Worm (Caenorhabditis elegans) whole organism, L1 larva: ENCODE data around the gene F59D12.5.

Experiments used
- C16A3.4 ChIP-seq: fragments of 150-350 bp; optimal IDR thresholded peaks from 2 replicates; lab custom pipeline; 2014; ENCODE audit warnings: missing biosample characterization, missing genetic modification characterization
- F16B12.6 ChIP-seq: fragments of 150-350 bp; optimal IDR thresholded peaks from 2 replicates; lab custom pipeline; 2014; ENCODE audit warnings: missing biosample characterization, missing genetic modification characterization
- aha-1 ChIP-seq: fragments of 150-350 bp; optimal IDR thresholded peaks from 2 replicates; lab custom pipeline; 2014; ENCODE audit warnings: missing biosample characterization, missing genetic modification characterization
- aly-2 ChIP-seq: fragments of 150-350 bp; optimal IDR thresholded peaks from 2 replicates; lab custom pipeline; 2014; ENCODE audit warnings: missing biosample characterization, missing genetic modification characterization
- ama-1 ChIP-seq: fragments of 150-350 bp; optimal IDR thresholded peaks from 2 replicates; lab custom pipeline; 2014
- ceh-63 ChIP-seq: fragments of 200-800 bp; sonication (Bioruptor generic); optimal IDR thresholded peaks from 2 replicates; lab custom pipeline; 2018; ENCODE audit warnings: mild to moderate bottlenecking, missing genetic modification characterization, missing compliant biosample characterization
- ceh-8 ChIP-seq: fragments of 200-800 bp; sonication (Bioruptor generic); optimal IDR thresholded peaks from 2 replicates; lab custom pipeline; 2018; ENCODE audit warnings: mild to moderate bottlenecking, missing genetic modification characterization, moderate library complexity, missing compliant biosample characterization
- ceh-90 ChIP-seq: sonication (generic microtip); optimal IDR thresholded peaks from 2 replicates; lab custom pipeline; 2016; ENCODE audit warnings: missing genetic modification characterization, missing compliant biosample characterization
- ces-1 ChIP-seq: fragments of 150-350 bp; optimal IDR thresholded peaks from 2 replicates; lab custom pipeline; 2014; ENCODE audit warnings: missing biosample characterization, missing genetic modification reagents, missing genetic modification characterization
- dsc-1 ChIP-seq: sonication (generic microtip); optimal IDR thresholded peaks from 2 replicates; lab custom pipeline; 2016; ENCODE audit warnings: mild to moderate bottlenecking, missing genetic modification characterization, missing compliant biosample characterization
- efl-1 ChIP-seq, 4 experiments: fragments of 150-350 bp; optimal IDR thresholded peaks in 3 of 4; peaks in 1 of 4; 1 replicate in 1 of 4; 2 replicates in 3 of 4; lab custom pipeline; 2014; ENCODE audit warnings: missing biosample characterization in 2 of 4, missing genetic modification characterization in 2 of 4, missing genetic modification reagents in 2 of 4
- egl-13 ChIP-seq: sonication (generic microtip); optimal IDR thresholded peaks from 2 replicates; lab custom pipeline; 2016; ENCODE audit warnings: missing genotype, missing genetic modification reagents, missing genetic modification characterization, missing compliant biosample characterization
- egl-27 ChIP-seq, 2 experiments: fragments of 150-350 bp in 1 of 2; sonication (generic microtip); optimal IDR thresholded peaks; 3 replicates each; lab custom pipeline; 2017 to 2018; ENCODE audit warnings: missing biosample characterization in 2 of 2, missing genetic modification characterization in 2 of 2, missing genetic modification reagents in 2 of 2
- ets-5 ChIP-seq: fragments of 200-800 bp; sonication (Bioruptor generic); IDR thresholded peaks from 2 replicates; pipeline ENCODE4 v1.3.6; 2022; ENCODE audit warnings: missing genetic modification characterization, missing compliant biosample characterization
- fkh-10 ChIP-seq: sonication (generic microtip); optimal IDR thresholded peaks from 2 replicates; lab custom pipeline; 2017; ENCODE audit warnings: missing biosample characterization, missing genetic modification reagents, missing genetic modification characterization
- fkh-8 ChIP-seq: sonication (generic microtip); optimal IDR thresholded peaks from 2 replicates; lab custom pipeline; 2016; ENCODE audit warnings: mild to moderate bottlenecking, missing genetic modification characterization, missing compliant biosample characterization
- fos-1 ChIP-seq: fragments of 150-350 bp; optimal IDR thresholded peaks from 2 replicates; lab custom pipeline; 2014; ENCODE audit warnings: missing biosample characterization, missing genetic modification characterization
- hlh-17 ChIP-seq: fragments of 200-800 bp; sonication (Bioruptor generic); optimal IDR thresholded peaks from 2 replicates; lab custom pipeline; 2018; ENCODE audit warnings: missing genetic modification characterization, mild to moderate bottlenecking, missing compliant biosample characterization, moderate library complexity, borderline replicate concordance
- hpl-2 ChIP-seq: fragments of 150-350 bp; optimal IDR thresholded peaks from 2 replicates; lab custom pipeline; 2014; ENCODE audit warnings: missing biosample characterization, missing genetic modification reagents, missing genetic modification characterization
- irx-1 ChIP-seq: sonication (generic microtip); optimal IDR thresholded peaks from 2 replicates; lab custom pipeline; 2016; ENCODE audit warnings: missing genetic modification characterization, missing compliant biosample characterization
- jun-1 ChIP-seq: fragments of 150-350 bp; optimal IDR thresholded peaks from 2 replicates; lab custom pipeline; 2014; ENCODE audit warnings: missing biosample characterization, missing genetic modification reagents, missing genetic modification characterization
- lin-14 ChIP-seq: fragments of 200-800 bp; sonication (Bioruptor generic); optimal IDR thresholded peaks from 2 replicates; lab custom pipeline; 2018; ENCODE audit warnings: mild to moderate bottlenecking, missing genetic modification characterization, moderate library complexity, missing compliant biosample characterization
- lsy-2 ChIP-seq, 2 experiments: fragments of 150-350 bp; optimal IDR thresholded peaks; 2 replicates each; lab custom pipeline; 2014; ENCODE audit warnings: missing biosample characterization in 2 of 2, missing genetic modification characterization in 2 of 2
- mab-9 ChIP-seq: fragments of 200-800 bp; sonication (Bioruptor generic); IDR thresholded peaks from 2 replicates; pipeline ENCODE4 v1.3.6; 2022; ENCODE audit warnings: missing genetic modification reagents, missing genetic modification characterization, missing compliant biosample characterization
- mdl-1 ChIP-seq, 2 experiments: fragments of 150-350 bp; optimal IDR thresholded peaks; 2 replicates each; lab custom pipeline; 2014 to 2017; ENCODE audit warnings: missing biosample characterization in 2 of 2, missing genetic modification characterization in 2 of 2, inconsistent platforms in 1 of 2
- nhr-11 ChIP-seq: fragments of 150-350 bp; optimal IDR thresholded peaks from 2 replicates; lab custom pipeline; 2014; ENCODE audit warnings: missing biosample characterization, missing genetic modification characterization
- nhr-237 ChIP-seq: fragments of 150-350 bp; optimal IDR thresholded peaks from 2 replicates; lab custom pipeline; 2014; ENCODE audit warnings: missing biosample characterization, missing genetic modification characterization
- nhr-47 ChIP-seq: sonication (generic microtip); optimal IDR thresholded peaks from 2 replicates; lab custom pipeline; 2016; ENCODE audit warnings: mild to moderate bottlenecking, missing genetic modification characterization, moderate library complexity, missing compliant biosample characterization
- nhr-77 ChIP-seq: fragments of 150-350 bp; optimal IDR thresholded peaks from 2 replicates; lab custom pipeline; 2014; ENCODE audit warnings: missing biosample characterization, missing genetic modification characterization
- nhr-85 ChIP-seq: sonication (generic microtip); peaks from one replicate; lab custom pipeline; 2016; ENCODE audit warnings: missing genetic modification characterization, inconsistent platforms, missing compliant biosample characterization
- nhr-90 ChIP-seq: sonication (generic microtip); optimal IDR thresholded peaks from 2 replicates; lab custom pipeline; 2016; ENCODE audit warnings: mild to moderate bottlenecking, missing genetic modification characterization, missing compliant biosample characterization; ENCODE audit not compliant: poor library complexity
- pag-3 ChIP-seq: sonication (generic microtip); optimal IDR thresholded peaks from 2 replicates; lab custom pipeline; 2017; ENCODE audit warnings: missing genetic modification characterization, mild to moderate bottlenecking, missing compliant biosample characterization, antibody characterized with exemption, borderline replicate concordance; ENCODE audit not compliant: insufficient read depth
- rnt-1 ChIP-seq: sonication (generic microtip); optimal IDR thresholded peaks from 2 replicates; lab custom pipeline; 2016; ENCODE audit warnings: mild to moderate bottlenecking, missing genetic modification characterization, moderate library complexity, missing compliant biosample characterization
- skn-1 ChIP-seq: fragments of 150-350 bp; optimal IDR thresholded peaks from 2 replicates; lab custom pipeline; 2014; ENCODE audit warnings: missing biosample characterization, missing genetic modification characterization
- snpc-4 ChIP-seq: fragments of 150-350 bp; optimal IDR thresholded peaks from 2 replicates; lab custom pipeline; 2014; ENCODE audit warnings: missing biosample characterization, missing genetic modification characterization
- sup-37 ChIP-seq: fragments of 200-800 bp; sonication (Bioruptor generic); optimal IDR thresholded peaks from 2 replicates; lab custom pipeline; 2018; ENCODE audit warnings: mild to moderate bottlenecking, missing genetic modification characterization, missing compliant biosample characterization
- unc-62 ChIP-seq: fragments of 150-350 bp; optimal IDR thresholded peaks from 2 replicates; lab custom pipeline; 2014; ENCODE audit warnings: missing biosample characterization, missing genetic modification reagents, missing genetic modification characterization
- unc-86 ChIP-seq: sonication (generic microtip); optimal IDR thresholded peaks from 2 replicates; lab custom pipeline; 2016; ENCODE audit warnings: missing genetic modification characterization, missing compliant biosample characterization
- xbp-1 ChIP-seq: sonication (generic microtip); optimal IDR thresholded peaks from 2 replicates; lab custom pipeline; 2016; ENCODE audit warnings: missing genetic modification characterization, missing compliant biosample characterization
- zag-1 ChIP-seq: fragments of 150-350 bp; optimal IDR thresholded peaks from 2 replicates; lab custom pipeline; 2014; ENCODE audit warnings: missing biosample characterization, missing genetic modification characterization

Gene F59D12.5

DNA sequence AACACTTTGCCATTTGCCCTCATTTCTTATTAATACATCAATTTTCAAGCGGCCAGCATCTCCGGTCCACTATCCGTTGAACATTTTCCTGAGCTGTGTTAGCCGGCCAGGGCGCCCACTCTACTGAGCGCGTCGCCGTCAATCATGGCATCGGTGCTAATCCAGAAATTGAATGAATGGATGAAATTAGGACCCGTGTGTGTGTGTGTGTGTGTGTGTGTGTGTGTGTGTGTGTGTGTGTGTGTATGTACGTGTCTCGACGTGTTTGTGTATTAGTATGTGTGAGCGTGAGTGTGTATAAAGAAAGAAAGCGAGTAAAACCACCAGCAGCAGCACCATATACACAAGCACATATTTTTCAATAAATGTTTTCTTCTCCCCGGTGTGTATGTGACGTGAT is 6.0 kb upstream of the F59D12.5 start (continued):
- TF ChIP-seq mdl-1 (tag; optimal IDR thresholded peaks at IDR 0.05; lab: Kevin White, UChicago): no peak
- no peak for TF ChIP-seq zag-1
- no peak for TF ChIP-seq unc-62 (GFP tag; lab: Kevin White, UChicago)
- no peak for TF ChIP-seq jun-1
- no peak for TF ChIP-seq efl-1 (optimal IDR thresholded peaks at IDR 0.05; lab: Kevin White, UChicago)
- TF ChIP-seq efl-1 (GFP tag; optimal IDR thresholded peaks at IDR 0.05 in 1 of 2; lab: Kevin White, UChicago): no peak
- no peak for TF ChIP-seq nhr-47 (tag; lab: Kevin White, UChicago)
- TF ChIP-seq aly-2 (tag; lab: Kevin White, UChicago): no peak
- TF ChIP-seq nhr-85 (tag; lab: Kevin White, UChicago): peak; percentile 43
- no peak for TF ChIP-seq nhr-90
- no peak for TF ChIP-seq ces-1 (GFP tag; lab: Kevin White, UChicago)
- no peak for TF ChIP-seq sup-37 (GFP tag; lab: Kevin White, UChicago)
- no peak for TF ChIP-seq C16A3.4 (tag; lab: Kevin White, UChicago)
- TF ChIP-seq nhr-77 (tag; lab: Kevin White, UChicago): no peak
- peak in 1 of 2 experiments; percentile 3 for TF ChIP-seq lsy-2 (tag; optimal IDR thresholded peaks at IDR 0.05; lab: Kevin White, UChicago)
- TF ChIP-seq snpc-4 (tag; lab: Kevin White, UChicago): no peak
- TF ChIP-seq pag-3 (tag; lab: Kevin White, UChicago): no peak
- no peak for TF ChIP-seq fos-1
- no peak for TF ChIP-seq irx-1 (tag; lab: Kevin White, UChicago)
- TF ChIP-seq rnt-1 (tag; lab: Kevin White, UChicago): no peak
- TF ChIP-seq xbp-1 (tag; lab: Kevin White, UChicago): no peak
- peak; percentile 76 for TF ChIP-seq lin-14 (GFP tag; lab: Kevin White, UChicago)
- no peak for TF ChIP-seq hpl-2 (GFP tag; lab: Kevin White, UChicago)
- TF ChIP-seq egl-13 (tag; lab: Kevin White, UChicago): peak; percentile 4
- no peak for TF ChIP-seq nhr-237 (tag; lab: Kevin White, UChicago)
- peak; percentile 47 for TF ChIP-seq fkh-8 (tag; lab: Kevin White, UChicago)
- no peak for TF ChIP-seq aha-1
- no peak for TF ChIP-seq ceh-90 (tag; lab: Kevin White, UChicago)
- no peak for TF ChIP-seq ama-1 (lab: Kevin White, UChicago)
- TF ChIP-seq dsc-1 (tag; lab: Kevin White, UChicago): peak; percentile 5
- TF ChIP-seq unc-86 (tag; lab: Kevin White, UChicago): no peak
- TF ChIP-seq fkh-10 (GFP tag; lab: Kevin White, UChicago): no peak

DNA sequence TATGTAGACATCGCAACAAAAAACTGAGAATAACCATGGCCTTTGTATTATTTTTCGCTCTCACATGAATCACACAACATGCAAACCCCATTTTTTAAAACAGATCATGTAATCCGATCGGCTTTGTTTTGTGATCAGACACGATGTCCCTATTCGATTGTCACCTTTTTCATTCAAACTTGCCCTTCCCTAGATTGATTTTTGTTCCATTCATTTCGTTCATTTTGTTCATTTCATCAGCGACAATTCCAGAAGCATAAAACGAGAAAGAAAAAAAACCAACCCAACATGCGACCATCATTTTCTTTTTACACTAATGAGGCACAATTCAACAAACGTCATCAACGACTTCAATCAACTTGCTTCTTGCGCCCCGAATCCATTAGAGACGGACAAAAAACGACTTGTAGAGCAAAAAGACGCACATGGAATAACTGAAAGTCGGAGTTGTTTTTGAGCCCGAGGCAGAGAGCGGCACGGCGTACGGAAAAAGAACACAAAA is 3.8 kb upstream of the F59D12.5 start, which contains the start of gene F59D12.3:
F59D12.3 (minus strand) TSS at position 51 of the 502 bp plus-strand sequence.
- TF ChIP-seq lin-14 (GFP tag; lab: Kevin White, UChicago) (peak; percentile 21), skn-1 (tag; lab: Kevin White, UChicago) (no peak), ceh-63 (peak; percentile 53), nhr-47 (tag; lab: Kevin White, UChicago) (no peak), efl-1 (optimal IDR thresholded peaks at IDR 0.05; lab: Kevin White, UChicago) (no peak), efl-1 (GFP tag; optimal IDR thresholded peaks at IDR 0.05 in 1 of 2; lab: Kevin White, UChicago) (no peak), ceh-8 (GFP tag; lab: Kevin White, UChicago) (peak; percentile 60), F16B12.6 (no peak)

DNA sequence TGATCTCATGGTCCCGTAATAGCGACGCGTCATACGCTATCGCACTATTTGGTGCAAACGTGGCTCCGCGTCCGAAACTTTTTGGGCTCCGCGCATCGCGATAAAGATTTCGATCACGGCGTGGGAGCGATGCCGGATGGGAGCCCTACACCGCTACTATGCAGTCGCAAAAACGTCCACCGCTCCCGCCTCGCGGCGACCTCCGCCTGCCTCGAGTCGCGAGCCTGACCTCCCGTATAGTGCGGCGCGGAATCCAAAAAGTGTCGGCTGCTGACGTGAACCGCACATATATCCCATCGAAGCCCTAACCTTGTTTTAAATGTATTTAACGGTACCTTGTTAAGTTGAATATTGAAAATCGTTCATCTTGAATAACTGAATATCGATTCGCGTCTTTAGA is 3.3 kb upstream of the F59D12.5 start:
- TF ChIP-seq rnt-1 (tag; lab: Kevin White, UChicago) (no peak), hlh-17 (GFP tag; lab: Kevin White, UChicago) (peak; percentile 10), egl-27 (tag; optimal IDR thresholded peaks at IDR 0.05; lab: Kevin White, UChicago) (no peak), mab-9 (GFP tag; lab: Robert Waterston, UW) (no peak), snpc-4 (tag; lab: Kevin White, UChicago) (peak; percentile 41), ets-5 (GFP tag; lab: Robert Waterston, UW) (no peak), nhr-11 (tag; lab: Kevin White, UChicago) (no peak)
